Worm (Caenorhabditis elegans): Measurements from ENCODE around the gene T05B9.1.

T05B9.1 gene

DNA sequence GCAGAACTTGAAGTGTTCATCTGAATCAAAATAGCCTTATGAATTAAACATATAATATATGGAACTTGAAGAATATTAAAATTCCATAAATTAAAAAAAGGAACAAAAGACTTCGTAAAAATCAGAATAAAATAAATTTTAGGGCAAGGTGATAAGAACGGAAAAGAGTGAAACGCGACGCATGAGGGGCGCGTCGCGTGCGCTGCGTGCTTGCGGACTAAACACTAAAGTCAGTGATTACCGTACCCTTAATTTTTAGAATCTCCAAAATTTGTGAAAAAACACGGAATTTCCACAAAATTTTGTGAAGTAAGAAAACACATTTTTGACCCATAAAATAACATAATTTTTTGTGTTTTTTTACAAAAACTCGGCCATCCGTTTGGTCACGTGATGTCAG is at the start of gene T05B9.1:
Gene T05B9.1, minus strand, starts transcription at position 20 of the 400 bp plus-strand sequence.
- TF ChIP-seq nhr-76 (tag; optimal IDR thresholded peaks at IDR 0.05) (no peak), tbx-8 (GFP tag; optimal IDR thresholded peaks at IDR 0.05) (no peak), unc-120 (tag; optimal IDR thresholded peaks at IDR 0.05; ENCODE audit: poor library complexity, severe bottlenecking) (no peak), lin-32 (GFP tag; optimal IDR thresholded peaks at IDR 0.05) (no peak), mab-5 (tag; optimal IDR thresholded peaks at IDR 0.05) (no peak), lin-13 (tag; optimal IDR thresholded peaks at IDR 0.05) (no peak), unc-62 (GFP tag; optimal IDR thresholded peaks at IDR 0.05) (no peak), unc-39 (tag; optimal IDR thresholded peaks at IDR 0.05) (no peak), ces-1 (GFP tag; optimal IDR thresholded peaks at IDR 0.05) (no peak), sptf-1 (tag; optimal IDR thresholded peaks at IDR 0.05) (no peak)

DNA sequence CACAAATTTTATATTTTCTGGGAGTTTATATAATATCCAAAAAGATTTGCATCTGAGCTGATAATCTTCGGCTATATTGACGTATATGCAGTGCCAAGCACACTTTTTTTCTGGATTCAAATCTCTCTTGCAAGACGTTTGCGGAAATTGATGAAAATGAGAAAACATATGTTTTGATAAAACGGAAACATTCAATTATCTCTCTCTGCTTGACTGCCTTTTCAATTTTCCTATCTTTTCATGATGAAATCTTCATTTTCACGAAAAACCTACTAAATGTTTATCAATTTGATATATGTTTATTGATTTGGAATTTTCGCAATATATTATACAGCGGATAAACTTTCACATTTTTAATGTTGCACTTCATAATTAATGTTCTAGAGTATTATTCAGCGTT is 47.0 kb upstream of the T05B9.1 start:
- TF ChIP-seq nhr-237 (tag; optimal IDR thresholded peaks at IDR 0.05) (no peak), ceh-43 (GFP tag; optimal IDR thresholded peaks at IDR 0.05) (no peak), mls-2 (tag; optimal IDR thresholded peaks at IDR 0.05) (no peak), mep-1 (tag; optimal IDR thresholded peaks at IDR 0.05) (no peak), tbx-8 (GFP tag; optimal IDR thresholded peaks at IDR 0.05) (no peak), ces-1 (GFP tag; optimal IDR thresholded peaks at IDR 0.05) (no peak), drap-1 (GFP tag; optimal IDR thresholded peaks at IDR 0.05) (no peak), elt-3 (tag; optimal IDR thresholded peaks at IDR 0.05) (no peak), mab-5 (tag; optimal IDR thresholded peaks at IDR 0.05) (no peak), nhr-12 (tag; optimal IDR thresholded peaks at IDR 0.05) (no peak), ham-2 (GFP tag; optimal IDR thresholded peaks at IDR 0.05) (no peak), unc-62 (GFP tag; optimal IDR thresholded peaks at IDR 0.05) (peak; percentile 5), cnd-1 (tag; optimal IDR thresholded peaks at IDR 0.05) (no peak), blmp-1 (tag; optimal IDR thresholded peaks at IDR 0.05) (no peak), unc-120 (tag; optimal IDR thresholded peaks at IDR 0.05; ENCODE audit: poor library complexity, severe bottlenecking) (peak; percentile 23), lin-32 (GFP tag; optimal IDR thresholded peaks at IDR 0.05) (no peak), ceh-39 (tag; optimal IDR thresholded peaks at IDR 0.05) (no peak)

DNA sequence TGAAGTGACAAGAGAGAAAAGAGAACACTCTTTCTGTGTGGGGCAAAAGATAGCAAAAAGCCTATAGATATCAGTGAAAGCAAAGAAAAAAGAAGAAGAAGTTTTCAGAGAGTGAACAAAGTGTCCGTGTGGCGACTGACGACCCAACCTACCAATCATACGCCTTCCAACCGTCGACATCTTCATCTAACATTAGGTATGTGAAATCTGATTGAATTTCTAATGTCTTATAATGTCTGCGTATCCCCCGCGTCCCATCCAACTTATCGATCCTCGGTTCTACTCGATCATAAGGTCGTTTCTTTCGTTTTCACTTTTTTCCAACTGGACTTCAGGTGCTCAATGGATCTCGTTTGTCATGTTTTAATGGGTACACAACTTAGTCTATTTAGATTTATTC is 46.3 kb upstream of the T05B9.1 start:
- TF ChIP-seq nhr-76 (tag; optimal IDR thresholded peaks at IDR 0.05), result no peak
- no peak for TF ChIP-seq ces-1 (GFP tag; optimal IDR thresholded peaks at IDR 0.05)
- TF ChIP-seq nhr-2 (tag; optimal IDR thresholded peaks at IDR 0.05), result no peak
- TF ChIP-seq sptf-1 (tag; optimal IDR thresholded peaks at IDR 0.05), result no peak
- no peak for TF ChIP-seq mls-2 (tag; optimal IDR thresholded peaks at IDR 0.05)
- TF ChIP-seq ceh-83 (GFP tag; optimal IDR thresholded peaks at IDR 0.05), result no peak
- no peak for TF ChIP-seq mab-5 (tag; optimal IDR thresholded peaks at IDR 0.05)
- no peak for TF ChIP-seq nhr-28 (tag; optimal IDR thresholded peaks at IDR 0.05)
- TF ChIP-seq bed-3 (GFP tag; optimal IDR thresholded peaks at IDR 0.05), result no peak
- TF ChIP-seq lin-13 (tag; optimal IDR thresholded peaks at IDR 0.05), result no peak
- TF ChIP-seq pha-4 (tag; optimal IDR thresholded peaks at IDR 0.05), result no peak
- TF ChIP-seq ham-2 (GFP tag; optimal IDR thresholded peaks at IDR 0.05), result no peak

DNA sequence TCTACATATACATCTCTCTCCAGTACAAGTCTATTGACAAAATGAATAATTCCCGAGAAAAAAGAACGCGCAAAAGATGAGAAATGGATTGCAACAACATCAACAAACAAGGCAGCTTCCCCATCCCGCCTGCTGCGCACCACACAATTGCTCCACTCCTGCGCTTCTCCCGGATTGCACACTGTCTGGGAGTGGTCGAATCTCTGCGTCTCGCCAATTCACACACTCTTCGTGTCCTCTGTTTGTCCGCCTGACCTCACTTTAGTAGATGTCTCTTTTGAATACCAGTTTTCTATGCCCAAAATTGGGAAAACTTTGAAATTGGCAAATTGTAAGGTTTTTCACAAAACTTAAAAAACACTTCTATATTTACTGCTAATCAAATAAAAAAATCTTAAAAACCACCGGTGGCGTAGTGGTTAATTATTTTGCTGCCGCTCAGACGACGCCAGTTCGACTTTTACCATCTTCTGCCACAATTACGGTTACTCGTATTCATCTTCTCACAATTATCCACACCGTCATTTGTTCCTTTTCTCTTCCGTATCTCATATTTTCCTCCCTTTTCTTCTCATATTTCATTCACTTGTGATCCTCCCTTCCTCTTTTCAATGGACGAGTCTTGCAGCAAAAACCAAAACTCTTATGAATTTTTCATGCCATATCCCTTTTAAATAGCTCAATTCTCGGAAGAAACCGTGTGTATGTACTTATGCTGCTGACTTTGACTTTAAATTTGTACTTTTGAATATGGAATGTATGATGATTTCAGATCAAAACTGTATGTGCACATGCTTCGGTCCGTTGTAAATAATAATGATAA is 44.8 kb upstream of the T05B9.1 start, which contains the start of gene rsf-1:
Gene rsf-1, plus strand, starts transcription at position 773 of the 823 bp plus-strand sequence.
- TF ChIP-seq lin-32 (GFP tag; optimal IDR thresholded peaks at IDR 0.05), result no peak
- no peak for TF ChIP-seq nhr-76 (tag; optimal IDR thresholded peaks at IDR 0.05)
- TF ChIP-seq sptf-1 (tag; optimal IDR thresholded peaks at IDR 0.05), result peak; percentile 18
- peak; percentile 85 for TF ChIP-seq pha-4 (tag; optimal IDR thresholded peaks at IDR 0.05)
- no peak for TF ChIP-seq ceh-39 (tag; optimal IDR thresholded peaks at IDR 0.05)
- TF ChIP-seq tbx-8 (GFP tag; optimal IDR thresholded peaks at IDR 0.05), result no peak
- TF ChIP-seq mls-2 (tag; optimal IDR thresholded peaks at IDR 0.05), result peak; percentile 52
- TF ChIP-seq unc-39 (tag; optimal IDR thresholded peaks at IDR 0.05), result peak; percentile 77
- TF ChIP-seq unc-62 (GFP tag; optimal IDR thresholded peaks at IDR 0.05), result no peak
- TF ChIP-seq ces-1 (GFP tag; optimal IDR thresholded peaks at IDR 0.05), result peak; percentile 48
- no peak for TF ChIP-seq flh-1 (GFP tag; optimal IDR thresholded peaks at IDR 0.05)
- no peak for TF ChIP-seq lsy-2 (tag; optimal IDR thresholded peaks at IDR 0.05)
- TF ChIP-seq drap-1 (GFP tag; optimal IDR thresholded peaks at IDR 0.05), result peak; percentile 17

DNA sequence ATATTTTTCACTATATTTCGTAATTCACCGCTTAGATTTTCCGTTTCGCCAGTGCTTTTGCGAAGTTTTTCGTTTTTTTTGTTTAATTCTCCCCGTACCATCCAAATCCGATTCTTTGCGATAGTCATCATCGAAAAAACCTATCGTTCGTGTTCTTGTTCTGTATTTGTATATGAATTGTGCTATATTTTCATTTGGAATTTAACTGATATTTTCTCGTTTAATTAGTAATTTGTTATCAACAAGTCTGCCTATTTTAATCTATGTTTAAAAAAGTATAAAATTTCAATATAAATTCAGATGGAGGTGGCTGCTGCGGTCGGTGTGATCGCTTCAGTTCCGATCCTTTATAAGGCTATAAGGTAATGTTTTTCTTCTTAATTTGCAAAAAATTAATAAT is 41.6 kb upstream of the T05B9.1 start, which contains the start of gene samp-1:
Gene samp-1, plus strand, starts transcription at position 301 of the 400 bp plus-strand sequence.
- TF ChIP-seq nhr-76 (tag; optimal IDR thresholded peaks at IDR 0.05), result no peak
- TF ChIP-seq lsy-2 (tag; optimal IDR thresholded peaks at IDR 0.05), result no peak
- TF ChIP-seq sem-2 (GFP tag; optimal IDR thresholded peaks at IDR 0.05), result no peak
- no peak for TF ChIP-seq lin-32 (GFP tag; optimal IDR thresholded peaks at IDR 0.05)
- no peak for TF ChIP-seq unc-120 (tag; optimal IDR thresholded peaks at IDR 0.05; ENCODE audit: poor library complexity, severe bottlenecking)
- no peak for TF ChIP-seq snpc-4 (tag; optimal IDR thresholded peaks at IDR 0.05)
- no peak for TF ChIP-seq nhr-237 (tag; optimal IDR thresholded peaks at IDR 0.05)
- TF ChIP-seq ztf-11 (tag; optimal IDR thresholded peaks at IDR 0.05), result no peak
- TF ChIP-seq bed-3 (GFP tag; optimal IDR thresholded peaks at IDR 0.05), result no peak
- TF ChIP-seq unc-62 (GFP tag; optimal IDR thresholded peaks at IDR 0.05), result no peak
- no peak for TF ChIP-seq nhr-28 (tag; optimal IDR thresholded peaks at IDR 0.05)
- TF ChIP-seq ham-2 (GFP tag; optimal IDR thresholded peaks at IDR 0.05), result no peak
- no peak for TF ChIP-seq ceh-39 (tag; optimal IDR thresholded peaks at IDR 0.05)
- no peak for TF ChIP-seq drap-1 (GFP tag; optimal IDR thresholded peaks at IDR 0.05)
- TF ChIP-seq blmp-1 (tag; optimal IDR thresholded peaks at IDR 0.05), result no peak
- TF ChIP-seq pha-4 (tag; optimal IDR thresholded peaks at IDR 0.05), result no peak
- TF ChIP-seq hlh-1 (tag; optimal IDR thresholded peaks at IDR 0.05), result no peak
- TF ChIP-seq elt-1 (tag; optimal IDR thresholded peaks at IDR 0.05; ENCODE audit: borderline replicate concordance, insufficient read depth), result no peak
- no peak for TF ChIP-seq tbx-8 (GFP tag; optimal IDR thresholded peaks at IDR 0.05)
